Fruit fly (Drosophila melanogaster): ENCODE results near the gene Rab6.

Rab6 gene

dm6 chr2L:12087442-12087841 lies 21.5 kb downstream of the Rab6 start:
- TF ChIP-seq EcR (GFP tag; optimal IDR thresholded peaks at IDR 0.05): no peak
- no peak for TF ChIP-seq fd96Ca (GFP tag; IDR thresholded peaks at IDR 0.05)
- TF ChIP-seq CG9948 (tag; optimal IDR thresholded peaks at IDR 0.05): no peak
- TF ChIP-seq CG13204 (GFP tag; optimal IDR thresholded peaks at IDR 0.05): no peak
- TF ChIP-seq CG8301 (tag; optimal IDR thresholded peaks at IDR 0.05): no peak

DNA sequence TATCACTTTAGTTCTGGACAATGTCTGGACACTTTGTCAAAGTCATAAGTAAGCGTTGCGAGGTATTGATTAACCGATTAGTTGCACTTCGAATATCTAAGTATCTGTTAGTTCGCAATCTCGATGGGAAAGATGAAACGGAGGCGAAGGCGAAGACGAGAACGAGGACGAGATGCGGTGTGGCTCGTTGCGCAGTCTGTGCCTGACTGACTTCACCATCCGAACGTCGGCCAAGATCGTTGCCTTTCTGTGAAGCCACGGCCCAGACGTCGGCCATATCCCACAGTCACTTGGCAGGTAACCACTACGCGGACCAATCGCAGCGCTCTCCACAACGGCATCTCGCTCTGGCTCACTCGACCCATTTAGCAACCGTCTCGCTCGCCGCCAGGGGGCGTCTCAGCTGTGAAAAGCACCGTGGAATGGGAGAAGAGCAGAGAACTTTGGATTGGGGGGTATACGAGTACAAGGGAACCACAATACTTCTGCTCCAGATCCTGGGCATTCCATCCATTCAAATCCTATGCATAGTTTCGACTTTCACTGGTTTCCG lies 23.2 kb downstream of the Rab6 start, which contains the start of gene prd:
Gene prd (minus strand): TSS at position 209 of the 553 bp plus-strand sequence.
- TF ChIP-seq Ets98B (GFP tag; IDR thresholded peaks at IDR 0.05): no peak
- TF ChIP-seq CG4496 (GFP tag; IDR thresholded peaks at IDR 0.05): no peak
- no peak for TF ChIP-seq CG14655 (GFP tag; optimal IDR thresholded peaks at IDR 0.05)
- TF ChIP-seq Snoo (tag; optimal IDR thresholded peaks at IDR 0.05): no peak
- no peak for TF ChIP-seq CG12605 (GFP tag; IDR thresholded peaks at IDR 0.05)
- TF ChIP-seq rn (GFP tag; IDR thresholded peaks at IDR 0.05): no peak
- TF ChIP-seq CG15710 (tag; optimal IDR thresholded peaks at IDR 0.05): no peak
- TF ChIP-seq CG17806 (tag; optimal IDR thresholded peaks at IDR 0.05): no peak
- TF ChIP-seq CG34367 (tag; optimal IDR thresholded peaks at IDR 0.05): no peak
- no peak for TF ChIP-seq CG10348 (GFP tag; IDR thresholded peaks at IDR 0.05)
- TF ChIP-seq CG8301 (tag; optimal IDR thresholded peaks at IDR 0.05): no peak
- no peak for TF ChIP-seq EcR (GFP tag; optimal IDR thresholded peaks at IDR 0.05)
- no peak for TF ChIP-seq Pif1B (GFP tag; optimal IDR thresholded peaks at IDR 0.05)
- TF ChIP-seq CG8159 (tag; optimal IDR thresholded peaks at IDR 0.05): no peak
- no peak for TF ChIP-seq fd96Ca (GFP tag; IDR thresholded peaks at IDR 0.05)
- TF ChIP-seq CG32121 (GFP tag; IDR thresholded peaks at IDR 0.05): no peak
- TF ChIP-seq CG9948 (tag; optimal IDR thresholded peaks at IDR 0.05): no peak
- TF ChIP-seq CG13204 (GFP tag; optimal IDR thresholded peaks at IDR 0.05): no peak
- TF ChIP-seq gl (tag; optimal IDR thresholded peaks at IDR 0.05): no peak

- TF ChIP-seq D1 (tag; optimal IDR thresholded peaks at IDR 0.05) (no peak), CG32121 (GFP tag; IDR thresholded peaks at IDR 0.05) (no peak), Snoo (tag; optimal IDR thresholded peaks at IDR 0.05) (no peak), rn (GFP tag; IDR thresholded peaks at IDR 0.05) (no peak), Pif1A (GFP tag; optimal IDR thresholded peaks at IDR 0.05) (no peak), CG34367 (tag; optimal IDR thresholded peaks at IDR 0.05) (no peak), CG9948 (tag; optimal IDR thresholded peaks at IDR 0.05) (no peak), Pif1B (GFP tag; optimal IDR thresholded peaks at IDR 0.05) (no peak), CG15710 (tag; optimal IDR thresholded peaks at IDR 0.05) (no peak), EcR (GFP tag; optimal IDR thresholded peaks at IDR 0.05) (no peak), CG10348 (GFP tag; IDR thresholded peaks at IDR 0.05) (no peak), CG4496 (GFP tag; IDR thresholded peaks at IDR 0.05) (no peak), CG8301 (tag; optimal IDR thresholded peaks at IDR 0.05) (no peak), gl (tag; optimal IDR thresholded peaks at IDR 0.05) (no peak)
Observed at dm6 chr2L:12085010-12085409, 23.9 kb downstream of the Rab6 start.

DNA sequence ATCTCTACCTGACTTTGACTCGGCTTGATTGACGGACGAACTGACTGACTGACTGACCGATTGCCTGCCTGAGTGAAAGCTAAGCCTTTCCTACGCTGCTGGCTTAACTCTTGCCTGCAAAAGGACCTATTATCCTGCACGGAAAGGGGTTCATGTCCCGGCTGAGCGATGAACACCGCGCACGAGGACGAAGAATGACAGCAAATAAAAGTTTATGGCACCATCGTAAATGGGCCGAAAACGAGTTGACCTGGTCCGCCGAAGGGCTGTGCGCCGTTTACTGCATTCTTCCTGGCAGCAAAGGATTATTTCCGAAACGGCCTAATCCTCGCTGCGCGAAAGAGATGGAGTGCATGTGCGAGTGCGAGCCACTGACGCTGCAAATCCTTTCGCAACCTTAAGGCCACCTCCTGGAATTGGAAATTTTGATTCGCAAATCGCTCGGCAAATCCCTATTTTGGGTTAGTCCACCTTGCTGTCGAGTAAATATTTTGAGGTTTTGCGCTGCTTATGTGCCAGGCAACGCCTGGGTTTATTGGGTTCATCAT lies 27.7 kb downstream of the Rab6 start:
- no peak for TF ChIP-seq EcR (GFP tag; optimal IDR thresholded peaks at IDR 0.05)
- no peak for TF ChIP-seq CG32121 (GFP tag; IDR thresholded peaks at IDR 0.05)
- no peak for TF ChIP-seq Pif1B (GFP tag; optimal IDR thresholded peaks at IDR 0.05)
- TF ChIP-seq gl (tag; optimal IDR thresholded peaks at IDR 0.05): no peak
- no peak for TF ChIP-seq CG10348 (GFP tag; IDR thresholded peaks at IDR 0.05)
- no peak for TF ChIP-seq CG14655 (GFP tag; optimal IDR thresholded peaks at IDR 0.05)
- no peak for TF ChIP-seq CG34367 (tag; optimal IDR thresholded peaks at IDR 0.05)
- TF ChIP-seq fd96Ca (GFP tag; IDR thresholded peaks at IDR 0.05): no peak
- no peak for TF ChIP-seq Ets98B (GFP tag; IDR thresholded peaks at IDR 0.05)
- no peak for TF ChIP-seq CG8301 (tag; optimal IDR thresholded peaks at IDR 0.05)
- TF ChIP-seq rn (GFP tag; IDR thresholded peaks at IDR 0.05): no peak
- no peak for TF ChIP-seq CG17806 (tag; optimal IDR thresholded peaks at IDR 0.05)
- TF ChIP-seq Snoo (tag; optimal IDR thresholded peaks at IDR 0.05): no peak
- TF ChIP-seq CG8159 (tag; optimal IDR thresholded peaks at IDR 0.05): no peak

- TF ChIP-seq CG17806 (tag; optimal IDR thresholded peaks at IDR 0.05) (no peak), Ets98B (GFP tag; IDR thresholded peaks at IDR 0.05) (no peak), CG13204 (GFP tag; optimal IDR thresholded peaks at IDR 0.05) (no peak), CG12605 (GFP tag; IDR thresholded peaks at IDR 0.05) (no peak), CG32121 (GFP tag; IDR thresholded peaks at IDR 0.05) (no peak), Snoo (tag; optimal IDR thresholded peaks at IDR 0.05) (no peak), gl (tag; optimal IDR thresholded peaks at IDR 0.05) (no peak), D1 (tag; optimal IDR thresholded peaks at IDR 0.05) (no peak), CG8159 (tag; optimal IDR thresholded peaks at IDR 0.05) (no peak), CG8301 (tag; optimal IDR thresholded peaks at IDR 0.05) (no peak)
Observed at dm6 chr2L:12079827-12080381, 29.0 kb downstream of the Rab6 start.

- TF ChIP-seq D1 (tag; optimal IDR thresholded peaks at IDR 0.05): no peak
- TF ChIP-seq CG10348 (GFP tag; IDR thresholded peaks at IDR 0.05): no peak
- TF ChIP-seq CG14655 (GFP tag; optimal IDR thresholded peaks at IDR 0.05): no peak
Observed at dm6 chr2L:12078695-12079094, 30.2 kb downstream of the Rab6 start.
